Fruit fly (Drosophila melanogaster): Measurements from ENCODE around the gene mtrm.
A peak's percentile ranks its signal among the peaks of the same experiment; 100 is the strongest.

Gene mtrm

dm6 chr3L:8455015-8455908 is 42.5 kb downstream of the mtrm start (continued):
- peak; percentile 74 for TF ChIP-seq zen (tag; optimal IDR thresholded peaks at IDR 0.05)
- TF ChIP-seq fru (optimal IDR thresholded peaks at IDR 0.05) = no peak
- peak in 1 of 2 experiments; percentile 89 for TF ChIP-seq Hr78 (GFP tag; optimal IDR thresholded peaks at IDR 0.05)
- no peak for TF ChIP-seq Kr (GFP tag; optimal IDR thresholded peaks at IDR 0.05)
- TF ChIP-seq CG6765 (GFP tag; optimal IDR thresholded peaks at IDR 0.05) = peak; percentile 92
- peak; percentile 97 for TF ChIP-seq CG18599 (GFP tag; optimal IDR thresholded peaks at IDR 0.05)
- peak; percentile 47 for TF ChIP-seq MBD-R2 (GFP tag; IDR thresholded peaks at IDR 0.05)
- peak; percentile 59 for TF ChIP-seq ssp (GFP tag; IDR thresholded peaks at IDR 0.05)
- peak; percentile 41 for TF ChIP-seq ash1 (GFP tag; optimal IDR thresholded peaks at IDR 0.05)
- peak; percentile 19 for TF ChIP-seq CG8290 (GFP tag; optimal IDR thresholded peaks at IDR 0.05)
- peak in 1 of 2 experiments; percentile 5 for TF ChIP-seq CG8290 (tag; optimal IDR thresholded peaks at IDR 0.05)
- TF ChIP-seq Lpt (GFP tag; optimal IDR thresholded peaks at IDR 0.05) = no peak
- TF ChIP-seq CG42726 (GFP tag; IDR thresholded peaks at IDR 0.05; ENCODE audit: partially characterized antibody) = no peak
- peak; percentile 74 for TF ChIP-seq slbo (GFP tag; IDR thresholded peaks at IDR 0.05)
- TF ChIP-seq Bgb (GFP tag; IDR thresholded peaks at IDR 0.05; ENCODE audit: partially characterized antibody) = no peak
- TF ChIP-seq Spps (tag; optimal IDR thresholded peaks at IDR 0.05) = peak; percentile 77
- TF ChIP-seq hkb (optimal IDR thresholded peaks at IDR 0.05) = no peak
- peak; percentile 91 for TF ChIP-seq hkb (GFP tag; IDR thresholded peaks at IDR 0.05)
- TF ChIP-seq CG4854 (GFP tag; optimal IDR thresholded peaks at IDR 0.05) = peak; percentile 78
- no peak; the same call in 1 of the 2 replicates for TF ChIP-seq ara (GFP tag; IDR thresholded peaks at IDR 0.05)
- peak; percentile 29 for TF ChIP-seq dm (GFP tag; optimal IDR thresholded peaks at IDR 0.05)
- TF ChIP-seq CG11085 (GFP tag; IDR thresholded peaks at IDR 0.05) = peak; percentile 51; the same call in 1 of the 2 replicates
- peak; percentile 83 for TF ChIP-seq Rfx (GFP tag; IDR thresholded peaks at IDR 0.05)
- peak; percentile 90 for TF ChIP-seq D19A (tag; optimal IDR thresholded peaks at IDR 0.05)
- peak; percentile 30 for TF ChIP-seq cg (GFP tag; optimal IDR thresholded peaks at IDR 0.05)
- peak in 1 of 2 experiments; percentile 95 for TF ChIP-seq eve (GFP tag; optimal IDR thresholded peaks at IDR 0.05)
- TF ChIP-seq CG5245 (GFP tag; optimal IDR thresholded peaks at IDR 0.05) = peak; percentile 71
- TF ChIP-seq Dip2 (GFP tag; IDR thresholded peaks at IDR 0.05) = no peak; the same call in 1 of the 2 replicates
- TF ChIP-seq sr (GFP tag; IDR thresholded peaks at IDR 0.05) = no peak
- TF ChIP-seq Dll (GFP tag; IDR thresholded peaks at IDR 0.05; ENCODE audit: partially characterized antibody) = no peak
- TF ChIP-seq CG2889 (GFP tag; IDR thresholded peaks at IDR 0.05) = no peak; the same call in 2 of the 3 replicates
- TF ChIP-seq CG43689 (GFP tag; IDR thresholded peaks at IDR 0.05) = peak; percentile 13; the same call in 1 of the 2 replicates
- TF ChIP-seq Neu2 (GFP tag; optimal IDR thresholded peaks at IDR 0.05; ENCODE audit: borderline replicate concordance) = no peak
- TF ChIP-seq CG10959 (GFP tag; IDR thresholded peaks at IDR 0.05) = no peak
- TF ChIP-seq CG4617 (GFP tag; optimal IDR thresholded peaks at IDR 0.05; ENCODE audit: borderline replicate concordance) = no peak
- TF ChIP-seq pb (GFP tag; optimal IDR thresholded peaks at IDR 0.05) = no peak
- TF ChIP-seq mld (GFP tag; IDR thresholded peaks at IDR 0.05; ENCODE audit: partially characterized antibody) = no peak
- peak; percentile 83 for TF ChIP-seq tin (GFP tag; optimal IDR thresholded peaks at IDR 0.05)
- TF ChIP-seq sna (GFP tag; IDR thresholded peaks at IDR 0.05; ENCODE audit: partially characterized antibody) = no peak
- peak; percentile 16 for TF ChIP-seq luna (GFP tag; optimal IDR thresholded peaks at IDR 0.05)
- TF ChIP-seq Nf-YC (tag; optimal IDR thresholded peaks at IDR 0.05) = peak; percentile 85
- peak; percentile 27 for TF ChIP-seq cato (GFP tag; optimal IDR thresholded peaks at IDR 0.05; ENCODE audit: borderline replicate concordance)
- TF ChIP-seq exex (tag; optimal IDR thresholded peaks at IDR 0.05) = peak; percentile 82
- peak; percentile 49 for TF ChIP-seq CG16863 (GFP tag; optimal IDR thresholded peaks at IDR 0.05)
- TF ChIP-seq CG6854 (GFP tag; optimal IDR thresholded peaks at IDR 0.05) = peak; percentile 95
- peak; percentile 64 for TF ChIP-seq CG1602 (GFP tag; optimal IDR thresholded peaks at IDR 0.05)
- peak; percentile 61 for TF ChIP-seq Bteb2 (GFP tag; optimal IDR thresholded peaks at IDR 0.05)
- TF ChIP-seq D (optimal IDR thresholded peaks at IDR 0.05) = no peak
- TF ChIP-seq D (GFP tag; optimal IDR thresholded peaks at IDR 0.05) = peak; percentile 90
